Fruit fly (Drosophila melanogaster) whole organism, adult: ENCODE results near the gene CG6073.

Experiments used
- CG33017 ChIP-seq: fragments of 200-800 bp; sonication (Bioruptor generic); optimal IDR thresholded peaks from 2 replicates; lab custom pipeline; 2018; ENCODE audit warnings: missing biosample characterization, mild to moderate bottlenecking, missing genetic modification characterization, moderate library complexity
- Crg-1 ChIP-seq: fragments of 200-800 bp; sonication (Bioruptor generic); optimal IDR thresholded peaks from 2 replicates; lab custom pipeline; 2016; ENCODE audit warnings: missing biosample characterization, missing genetic modification characterization
- Mnt ChIP-seq: fragments of 200-800 bp; sonication (Bioruptor generic); optimal IDR thresholded peaks from 2 replicates; lab custom pipeline; 2016; ENCODE audit warnings: missing biosample characterization, mild to moderate bottlenecking, missing genetic modification characterization
- bab1 ChIP-seq: fragments of 200-800 bp; sonication (Bioruptor generic); optimal IDR thresholded peaks from 3 replicates; lab custom pipeline; 2019; ENCODE audit warnings: missing biosample characterization, mild to moderate bottlenecking, missing genetic modification characterization, moderate library complexity
- cnc ChIP-seq, 2 experiments: fragments of >200 bp; optimal IDR thresholded peaks; 2 replicates each; lab custom pipeline; 2017
- kay ChIP-seq: fragments of 200-800 bp; sonication (Bioruptor generic); peaks from one replicate; lab custom pipeline; 2016; ENCODE audit warnings: missing biosample characterization, missing genetic modification characterization, borderline replicate concordance
- ovo ChIP-seq: fragments of 200-800 bp; sonication (Bioruptor generic); optimal IDR thresholded peaks from 2 replicates; lab custom pipeline; 2016; ENCODE audit warnings: missing biosample characterization, missing genetic modification characterization
- pad ChIP-seq: fragments of 200-800 bp; sonication (Bioruptor generic); optimal IDR thresholded peaks from 3 replicates; lab custom pipeline; 2017; ENCODE audit warnings: missing biosample characterization, missing genetic modification characterization, mild to moderate bottlenecking, moderate library complexity, missing genetic modification reagents
- tj ChIP-seq: fragments of 200-800 bp; sonication (Bioruptor generic); optimal IDR thresholded peaks from 3 replicates; lab custom pipeline; 2017; ENCODE audit warnings: missing biosample characterization, mild to moderate bottlenecking, missing genetic modification characterization, moderate library complexity

DNA sequence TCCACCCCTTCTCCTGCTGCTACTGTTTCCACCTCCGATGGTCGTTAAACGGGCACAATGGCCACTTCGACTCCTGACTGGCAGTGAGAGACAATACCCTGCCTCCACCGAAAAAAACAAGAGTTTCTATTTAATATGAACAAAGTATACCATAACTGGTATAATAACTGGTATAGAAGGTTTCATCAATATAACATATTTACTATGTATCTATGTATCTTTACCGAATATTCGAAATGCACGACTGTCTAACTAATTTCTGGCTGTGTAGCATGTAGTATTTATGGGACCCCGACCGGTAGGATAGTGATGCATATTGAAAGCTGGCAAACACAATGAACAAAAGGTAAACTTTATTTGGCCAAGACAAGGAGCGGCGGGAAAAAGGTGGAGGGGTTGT lies 6.6 kb downstream of the CG6073 start:
- no peak for TF ChIP-seq Crg-1 (GFP tag; lab: Kevin White, UChicago)
- no peak for TF ChIP-seq ovo (GFP tag; lab: Kevin White, UChicago)
- TF ChIP-seq kay (GFP tag; lab: Kevin White, UChicago), result no peak
- TF ChIP-seq CG33017 (tag; lab: Kevin White, UChicago), result no peak
- TF ChIP-seq bab1 (GFP tag; lab: Kevin White, UChicago), result no peak
- no peak for TF ChIP-seq pad (GFP tag; lab: Kevin White, UChicago)
- TF ChIP-seq tj (GFP tag; lab: Kevin White, UChicago), result no peak
- TF ChIP-seq cnc (optimal IDR thresholded peaks at IDR 0.05; lab: Kevin White, UChicago), result no peak
- TF ChIP-seq Mnt (GFP tag; lab: Kevin White, UChicago), result no peak
